Worm (Caenorhabditis elegans) whole organism, early embryonic: ENCODE results near the gene cka-1.

ENCODE experiments used
- B0310.2 ChIP-seq: sonication (generic microtip); optimal IDR thresholded peaks from 2 replicates; lab custom pipeline; 2016; ENCODE audit warnings: mild to moderate bottlenecking, missing genetic modification characterization, missing compliant biosample characterization
- ama-1 ChIP-seq: fragments of 150-350 bp; optimal IDR thresholded peaks from 2 replicates; lab custom pipeline; 2014
- hmbx-1 ChIP-seq: sonication (generic microtip); optimal IDR thresholded peaks from 2 replicates; lab custom pipeline; 2016; ENCODE audit warnings: mild to moderate bottlenecking, missing genetic modification characterization, missing compliant biosample characterization
- tbx-37 ChIP-seq: fragments of 200-800 bp; sonication (Bioruptor generic); conservative IDR thresholded peaks from 2 replicates; pipeline ENCODE4 v1.3.6; 2022; ENCODE audit warnings: missing genetic modification reagents, missing genetic modification characterization, missing compliant biosample characterization
- tra-4 ChIP-seq: sonication (generic microtip); optimal IDR thresholded peaks from 2 replicates; lab custom pipeline; 2017; ENCODE audit warnings: missing genetic modification characterization, missing compliant biosample characterization

DNA sequence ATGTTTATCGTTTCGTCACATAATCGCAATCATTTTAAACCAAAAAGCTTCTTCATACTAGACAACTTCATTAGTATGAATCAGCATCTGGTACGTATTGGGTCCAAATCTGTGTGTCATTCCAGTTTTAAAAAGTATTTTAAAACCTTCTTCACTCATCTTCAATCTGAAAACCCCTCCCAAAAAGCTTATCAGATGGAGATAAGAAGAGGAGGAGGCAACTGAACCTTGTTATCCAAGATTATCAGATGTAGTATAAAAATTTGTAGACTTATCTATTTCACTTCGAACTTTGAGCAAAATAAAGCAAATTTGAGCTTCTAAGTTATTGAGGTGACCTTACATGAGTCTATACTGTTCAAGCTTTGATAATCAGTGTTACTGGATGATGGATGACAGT, 27.5 kb downstream of the cka-1 start, which contains the start of gene nhr-38:
- no peak for TF ChIP-seq ama-1 (lab: Kevin White, UChicago)
- no peak for TF ChIP-seq hmbx-1 (tag; lab: Kevin White, UChicago)
- TF ChIP-seq tra-4 (tag; lab: Kevin White, UChicago): no peak
- no peak for TF ChIP-seq tbx-37 (GFP tag; lab: Robert Waterston, UW)
- no peak for TF ChIP-seq B0310.2 (tag; lab: Kevin White, UChicago)
